Fruit fly (Drosophila melanogaster) whole organism, embryonic: ENCODE measurements around the gene T48.

Experiments used
- Asciz ChIP-seq: fragments of 200-800 bp; sonication (Bioruptor generic); optimal IDR thresholded peaks from 2 replicates; lab custom pipeline; 2017; ENCODE audit warnings: missing biosample characterization, mild to moderate bottlenecking, missing genetic modification characterization, missing genetic modification reagents
- Bteb2 ChIP-seq: fragments of 200-800 bp; sonication (Bioruptor generic); optimal IDR thresholded peaks from 2 replicates; lab custom pipeline; 2016; ENCODE audit warnings: missing biosample characterization, missing genetic modification characterization
- CG10462 ChIP-seq: fragments of 200-800 bp; sonication (Bioruptor generic); optimal IDR thresholded peaks from 2 replicates; lab custom pipeline; 2016; ENCODE audit warnings: missing biosample characterization, missing genetic modification characterization
- CG10543 ChIP-seq: fragments of 200-800 bp; sonication (Bioruptor generic); optimal IDR thresholded peaks from 3 replicates; lab custom pipeline; 2017; ENCODE audit warnings: missing biosample characterization, mild to moderate bottlenecking, missing genetic modification characterization, moderate library complexity
- CG10565 ChIP-seq: fragments of 200-800 bp; sonication (Bioruptor generic); optimal IDR thresholded peaks from 3 replicates; lab custom pipeline; 2016; ENCODE audit warnings: missing biosample characterization, mild to moderate bottlenecking, missing genetic modification characterization
- CG10654 ChIP-seq: fragments of 200-800 bp; sonication (Bioruptor generic); optimal IDR thresholded peaks from 2 replicates; lab custom pipeline; 2016; ENCODE audit warnings: missing biosample characterization, missing genetic modification characterization
- CG11695 ChIP-seq: fragments of 200-800 bp; sonication (Bioruptor generic); IDR thresholded peaks from 3 replicates; pipeline ENCODE4 v1.3.6; 2022; ENCODE audit warnings: missing biosample characterization, missing genetic modification characterization
- CG11696 ChIP-seq: fragments of 200-800 bp; sonication (Bioruptor generic); IDR thresholded peaks from 2 replicates; pipeline ENCODE4 v1.3.6; 2022; ENCODE audit warnings: missing biosample characterization, missing genetic modification characterization
- CG14441 ChIP-seq: fragments of 200-800 bp; sonication (Bioruptor generic); IDR thresholded peaks from 2 replicates; pipeline ENCODE4 v1.3.6; 2022; ENCODE audit warnings: missing biosample characterization, missing genetic modification characterization
- CG14860 ChIP-seq: fragments of 200-800 bp; sonication (Bioruptor generic); IDR thresholded peaks from 3 replicates; pipeline ENCODE4 v1.3.6; 2022; ENCODE audit warnings: missing biosample characterization, missing genetic modification characterization; ENCODE audit not compliant: partially characterized antibody
- CG16863 ChIP-seq: fragments of 200-800 bp; sonication (Bioruptor generic); optimal IDR thresholded peaks from 3 replicates; lab custom pipeline; 2016; ENCODE audit warnings: missing biosample characterization, missing genetic modification characterization
- CG17359 ChIP-seq: fragments of 200-800 bp; sonication (Bioruptor generic); optimal IDR thresholded peaks from 3 replicates; lab custom pipeline; 2018; ENCODE audit warnings: missing biosample characterization, mild to moderate bottlenecking, missing genetic modification characterization, moderate library complexity
- CG18619 ChIP-seq: fragments of 200-800 bp; sonication (Bioruptor generic); optimal IDR thresholded peaks from 3 replicates; lab custom pipeline; 2017; ENCODE audit warnings: missing biosample characterization, mild to moderate bottlenecking, missing genetic modification characterization
- CG2116 ChIP-seq: fragments of 200-800 bp; sonication (Bioruptor generic); optimal IDR thresholded peaks from 3 replicates; lab custom pipeline; 2018; ENCODE audit warnings: missing biosample characterization, mild to moderate bottlenecking, missing genetic modification characterization
- CG4328 ChIP-seq: fragments of 200-800 bp; sonication (Bioruptor generic); optimal IDR thresholded peaks from 3 replicates; lab custom pipeline; 2017; ENCODE audit warnings: missing biosample characterization, missing genetic modification reagents, missing genetic modification characterization
- CG4360 ChIP-seq: fragments of 200-800 bp; sonication (Bioruptor generic); IDR thresholded peaks from 2 replicates; pipeline ENCODE4 v1.3.6; 2022; ENCODE audit warnings: missing biosample characterization, missing genetic modification characterization
- CG4730 ChIP-seq: fragments of 200-800 bp; sonication (Bioruptor generic); IDR thresholded peaks from 2 replicates; pipeline ENCODE4 v1.3.6; 2022; ENCODE audit warnings: missing biosample characterization, missing genetic modification characterization
- CG9817 ChIP-seq: fragments of 200-800 bp; sonication (Bioruptor generic); optimal IDR thresholded peaks from 2 replicates; lab custom pipeline; 2018; ENCODE audit warnings: missing biosample characterization, mild to moderate bottlenecking, missing genetic modification characterization, moderate library complexity
- Dref ChIP-seq: fragments of 200-800 bp; sonication (Bioruptor generic); IDR thresholded peaks from 2 replicates; pipeline ENCODE4 v1.3.6; 2022; ENCODE audit warnings: missing biosample characterization, missing genetic modification characterization
- Ets97D ChIP-seq: fragments of 200-800 bp; sonication (Bioruptor generic); optimal IDR thresholded peaks from 3 replicates; lab custom pipeline; 2016; ENCODE audit warnings: missing biosample characterization, missing genetic modification characterization
- Gug ChIP-seq: fragments of 200-800 bp; sonication (Bioruptor generic); IDR thresholded peaks from 4 replicates; pipeline ENCODE4 v1.3.6; 2022; ENCODE audit warnings: missing biosample characterization, missing genetic modification characterization
- Hand ChIP-seq: fragments of 200-800 bp; sonication (Bioruptor generic); optimal IDR thresholded peaks from 2 replicates; lab custom pipeline; 2017; ENCODE audit warnings: mild to moderate bottlenecking, missing biosample characterization, missing genetic modification reagents, missing genetic modification characterization
- HmgZ ChIP-seq: fragments of 200-800 bp; sonication (Bioruptor generic); optimal IDR thresholded peaks from 2 replicates; lab custom pipeline; 2018; ENCODE audit warnings: missing biosample characterization, mild to moderate bottlenecking, missing genetic modification characterization
- Hr3 ChIP-seq: fragments of 200-800 bp; sonication (Bioruptor generic); optimal IDR thresholded peaks from 3 replicates; lab custom pipeline; 2016; ENCODE audit warnings: missing biosample characterization, missing genetic modification characterization
- Hr51 ChIP-seq, 2 experiments: fragments of 200-800 bp; sonication (Bioruptor generic); optimal IDR thresholded peaks; 2 replicates in 1 of 2; 3 replicates in 1 of 2; lab custom pipeline; 2016 to 2018; ENCODE audit warnings: missing biosample characterization in 2 of 2, missing genetic modification characterization in 2 of 2, mild to moderate bottlenecking in 1 of 2, moderate library complexity in 1 of 2
- Lpt ChIP-seq: fragments of >200 bp; optimal IDR thresholded peaks from 2 replicates; lab custom pipeline; 2018; ENCODE audit warnings: missing biosample characterization, missing genetic modification characterization
- Nf-YC ChIP-seq: fragments of 200-800 bp; optimal IDR thresholded peaks from 3 replicates; lab custom pipeline; 2019; ENCODE audit warnings: missing biosample characterization, mild to moderate bottlenecking, missing genetic modification characterization, moderate library complexity
- Optix ChIP-seq: fragments of 200-800 bp; sonication (Bioruptor generic); IDR thresholded peaks from 3 replicates; pipeline ENCODE4 v1.3.6; 2022; ENCODE audit warnings: missing biosample characterization, missing genetic modification characterization
- Trl ChIP-seq, 3 experiments: fragments of >200 bp in 2 of 3; fragments of 200-800 bp in 1 of 3; sonication (Bioruptor generic) in 1 of 3; optimal IDR thresholded peaks; 2 replicates in 1 of 3; 3 replicates in 2 of 3; lab custom pipeline; 2016 to 2017; ENCODE audit warnings: missing biosample characterization in 1 of 3, missing genetic modification characterization in 1 of 3
- ase ChIP-seq: fragments of 200-800 bp; sonication (Bioruptor generic); IDR thresholded peaks from 3 replicates; pipeline ENCODE4 v1.3.6; 2022; ENCODE audit warnings: missing biosample characterization, missing genetic modification characterization
- br ChIP-seq: fragments of >200 bp; optimal IDR thresholded peaks from 2 replicates; lab custom pipeline; 2017
- crol ChIP-seq: fragments of 200-800 bp; sonication (Bioruptor generic); IDR thresholded peaks from 2 replicates; pipeline ENCODE4 v1.3.6; 2022; ENCODE audit warnings: missing biosample characterization, missing genetic modification characterization
- da ChIP-seq: fragments of 200-800 bp; sonication (Bioruptor generic); optimal IDR thresholded peaks from 2 replicates; lab custom pipeline; 2016; ENCODE audit warnings: missing biosample characterization, missing genetic modification characterization
- dimm ChIP-seq: fragments of 200-800 bp; sonication (Bioruptor generic); IDR thresholded peaks from 2 replicates; pipeline ENCODE4 v1.3.6; 2022; ENCODE audit warnings: missing biosample characterization, missing genetic modification characterization
- en ChIP-seq: fragments of 200-800 bp; sonication (Bioruptor generic); optimal IDR thresholded peaks from 2 replicates; lab custom pipeline; 2016; ENCODE audit warnings: missing biosample characterization, missing genetic modification characterization
- hkb ChIP-seq, 2 experiments: fragments of 200-800 bp in 1 of 2; fragments of >200 bp in 1 of 2; sonication (Bioruptor generic) in 1 of 2; IDR thresholded peaks in 1 of 2; optimal IDR thresholded peaks in 1 of 2; 2 replicates each; pipeline versions ENCODE4 v1.3.6 to Lab custom; 2017 to 2022; ENCODE audit warnings: missing biosample characterization in 1 of 2, missing genetic modification characterization in 1 of 2
- hth ChIP-seq: fragments of >200 bp; optimal IDR thresholded peaks from 2 replicates; lab custom pipeline; 2017; ENCODE audit warnings: inconsistent platforms
- insv ChIP-seq, 2 experiments: fragments of 200-800 bp; sonication (Bioruptor generic); optimal IDR thresholded peaks; 3 replicates each; lab custom pipeline; 2016 to 2018; ENCODE audit warnings: missing biosample characterization in 2 of 2, missing genetic modification characterization in 2 of 2
- maf-S ChIP-seq: fragments of 200-800 bp; sonication (Bioruptor generic); optimal IDR thresholded peaks from 2 replicates; lab custom pipeline; 2016; ENCODE audit warnings: missing biosample characterization, missing genetic modification characterization
- peb ChIP-seq: fragments of 200-800 bp; sonication (Bioruptor generic); IDR thresholded peaks from 2 replicates; pipeline ENCODE4 v1.3.6; 2022; ENCODE audit warnings: missing biosample characterization, missing genetic modification characterization
- row ChIP-seq: fragments of 200-800 bp; sonication (Bioruptor generic); IDR thresholded peaks from 3 replicates; pipeline ENCODE4 v1.3.6; 2022; ENCODE audit warnings: missing biosample characterization, missing genetic modification characterization
- schlank ChIP-seq: fragments of 200-800 bp; sonication (Bioruptor generic); optimal IDR thresholded peaks from 2 replicates; lab custom pipeline; 2018; ENCODE audit warnings: missing biosample characterization, mild to moderate bottlenecking, missing genetic modification characterization
- sd ChIP-seq: fragments of 200-800 bp; sonication (Bioruptor generic); optimal IDR thresholded peaks from 3 replicates; lab custom pipeline; 2018; ENCODE audit warnings: missing biosample characterization, mild to moderate bottlenecking, missing genetic modification characterization, moderate library complexity
- sens ChIP-seq: fragments of 200-800 bp; sonication (Bioruptor generic); peaks from one replicate; lab custom pipeline; 2016; ENCODE audit warnings: missing biosample characterization, missing genetic modification characterization
- sna ChIP-seq: fragments of 200-800 bp; sonication (Bioruptor generic); IDR thresholded peaks from 2 replicates; pipeline ENCODE4 v1.3.6; 2022; ENCODE audit warnings: missing biosample characterization, missing genetic modification characterization; ENCODE audit not compliant: partially characterized antibody
- tio ChIP-seq: fragments of 200-800 bp; sonication (Bioruptor generic); optimal IDR thresholded peaks from 2 replicates; lab custom pipeline; 2017; ENCODE audit warnings: missing biosample characterization, missing genetic modification characterization, inconsistent platforms
- ttk ChIP-seq: fragments of 200-800 bp; sonication (Bioruptor generic); IDR thresholded peaks from 2 replicates; pipeline ENCODE4 v2.1.2; 2022; ENCODE audit warnings: missing biosample characterization, missing genetic modification characterization
- unc-4 ChIP-seq: fragments of 200-800 bp; sonication (Bioruptor generic); IDR thresholded peaks from 2 replicates; pipeline ENCODE4 v1.3.6; 2022; ENCODE audit warnings: missing biosample characterization, missing genetic modification characterization; ENCODE audit not compliant: partially characterized antibody
- zf30C ChIP-seq: fragments of 200-800 bp; sonication (Bioruptor generic); optimal IDR thresholded peaks from 3 replicates; lab custom pipeline; 2018; ENCODE audit warnings: missing biosample characterization, mild to moderate bottlenecking, missing genetic modification characterization

Gene T48

dm6 chr3R:26881121-26881895, at the start of gene T48, which contains the start of gene ro (continued):
- TF ChIP-seq da (no peak), Nf-YC (tag; lab: Kevin White, UChicago) (peak; percentile 98), schlank (tag; lab: Kevin White, UChicago) (no peak), dimm (GFP tag; lab: Robert Waterston, UW) (no peak), hkb (optimal IDR thresholded peaks at IDR 0.05; lab: Kevin White, UChicago) (peak; percentile 85), hkb (GFP tag; IDR thresholded peaks at IDR 0.05; lab: Robert Waterston, UW) (no peak; the same call in 1 of the 2 replicates), zf30C (GFP tag; lab: Kevin White, UChicago) (no peak), Asciz (GFP tag; lab: Kevin White, UChicago) (no peak), CG4328 (GFP tag; lab: Kevin White, UChicago) (no peak), ttk (peak; percentile 95), Optix (GFP tag; lab: Robert Waterston, UW) (peak; percentile 26; the same call in 1 of the 3 replicates), maf-S (peak; percentile 50), Lpt (no peak), HmgZ (tag; lab: Kevin White, UChicago) (peak; percentile 91), Bteb2 (GFP tag; lab: Kevin White, UChicago) (peak; percentile 36), CG14860 (0 out of 3 replicates have a peak, but pooled peaks have one; percentile 8), CG18619 (GFP tag; lab: Kevin White, UChicago) (peak; percentile 20), unc-4 (GFP tag; lab: Robert Waterston, UW) (peak; percentile 67), CG10462 (GFP tag; lab: Kevin White, UChicago) (no peak), Hr51 (GFP tag; optimal IDR thresholded peaks at IDR 0.05; lab: Kevin White, UChicago) (peak; percentile 26 to 53), CG4360 (no peak), CG16863 (GFP tag; lab: Kevin White, UChicago) (no peak), Gug (GFP tag; lab: Robert Waterston, UW) (peak; percentile 52; the same call in 2 of the 4 replicates), peb (GFP tag; lab: Robert Waterston, UW) (no peak), br (lab: Kevin White, UChicago) (no peak), sens (GFP tag; lab: Kevin White, UChicago) (peak; percentile 87), Hr3 (peak; percentile 32), en (GFP tag; lab: Kevin White, UChicago) (no peak), tio (GFP tag; lab: Kevin White, UChicago) (no peak), CG11695 (GFP tag; lab: Robert Waterston, UW) (no peak), ase (no peak), CG10543 (GFP tag; lab: Kevin White, UChicago) (peak; percentile 67), CG2116 (GFP tag; lab: Kevin White, UChicago) (peak; percentile 70), CG10654 (GFP tag; lab: Kevin White, UChicago) (peak; percentile 37), row (GFP tag; lab: Robert Waterston, UW) (peak; percentile 46), insv (GFP tag; optimal IDR thresholded peaks at IDR 0.05; lab: Kevin White, UChicago) (peak in 1 of 2 experiments; percentile 74), Dref (peak; percentile 56), CG4730 (GFP tag; lab: Robert Waterston, UW) (no peak), CG11696 (GFP tag; lab: Robert Waterston, UW) (0 out of 2 replicates have a peak, but pooled peaks have one; percentile 50), sd (tag; lab: Kevin White, UChicago) (peak; percentile 57), Hand (no peak), CG9817 (tag; lab: Kevin White, UChicago) (peak; percentile 45), sna (no peak), CG14441 (no peak), CG10565 (GFP tag; lab: Kevin White, UChicago) (no peak), hth (lab: Kevin White, UChicago) (no peak), Trl (optimal IDR thresholded peaks at IDR 0.05; lab: Kevin White, UChicago) (no peak), Trl (GFP tag; optimal IDR thresholded peaks at IDR 0.05; lab: Kevin White, UChicago) (peak; percentile 67), crol (GFP tag; lab: Robert Waterston, UW) (peak; percentile 18; the same call in 1 of the 2 replicates), Ets97D (GFP tag; lab: Kevin White, UChicago) (peak; percentile 99), CG17359 (peak; percentile 53)
